Fruit fly (Drosophila melanogaster): ENCODE measurements around the gene vnc.

Gene vnc

DNA sequence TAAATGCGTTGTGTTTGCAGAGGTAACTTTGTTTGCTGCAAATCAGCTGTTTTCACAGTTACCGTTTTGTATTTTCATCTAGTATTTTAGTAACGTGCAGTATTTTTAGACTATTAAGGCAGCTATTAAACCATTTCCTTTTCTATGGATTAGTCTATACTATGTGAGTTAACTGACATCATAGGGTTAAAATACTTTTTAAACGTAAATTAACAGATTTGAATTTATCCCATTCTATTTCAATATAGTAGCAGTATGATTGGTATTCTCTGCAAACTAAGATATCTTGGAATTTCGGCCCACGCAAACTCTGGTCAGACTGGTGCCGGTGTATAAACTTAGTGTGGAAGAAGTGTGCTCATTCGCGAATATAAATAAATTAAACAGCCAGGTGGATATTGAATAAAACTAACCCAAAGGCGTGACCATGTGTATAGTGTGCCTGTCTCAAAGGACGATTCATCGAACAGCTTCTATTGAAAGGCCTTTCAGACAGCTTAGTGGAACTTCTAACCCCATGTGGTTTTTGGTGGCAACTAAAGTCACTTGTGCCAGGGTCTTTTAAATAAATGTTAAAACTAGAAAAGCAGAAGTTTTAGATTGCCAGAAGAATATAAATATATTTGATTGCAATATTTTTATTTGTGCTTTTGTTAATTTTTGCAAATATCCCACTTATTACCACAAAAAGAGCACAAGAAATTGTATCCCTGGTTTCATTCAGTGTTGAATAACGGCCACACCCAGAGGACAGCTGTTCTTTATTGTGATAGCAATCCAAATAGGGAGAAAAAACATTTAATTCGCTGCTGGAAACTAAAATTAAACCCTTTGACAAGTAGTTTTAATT, at the start of gene vnc, which contains the start of the genes CG6674 and CG42455:
Gene vnc (plus strand): TSS at position 306 of the 850 bp plus-strand sequence.
Gene CG6674 (minus strand): TSS at position 48 of the 850 bp plus-strand sequence.
Gene CG42455 (plus strand): TSS at position 306 of the 850 bp plus-strand sequence.
- TF ChIP-seq Mnt (GFP tag; optimal IDR thresholded peaks at IDR 0.05) (peak; percentile 39), bab1 (GFP tag; optimal IDR thresholded peaks at IDR 0.05) (peak; percentile 3), CG14711 (tag; optimal IDR thresholded peaks at IDR 0.05) (peak; percentile 13), cic (GFP tag; optimal IDR thresholded peaks at IDR 0.05) (no peak), kay (GFP tag; ENCODE audit: borderline replicate concordance) (peak; percentile 19), tj (GFP tag; optimal IDR thresholded peaks at IDR 0.05) (no peak), CG11617 (GFP tag; optimal IDR thresholded peaks at IDR 0.05) (no peak), CG1620 (GFP tag; optimal IDR thresholded peaks at IDR 0.05) (no peak), ovo (GFP tag; optimal IDR thresholded peaks at IDR 0.05) (no peak), CG33017 (tag; optimal IDR thresholded peaks at IDR 0.05) (peak; percentile 7), cnc (optimal IDR thresholded peaks at IDR 0.05) (no peak), Clk (GFP tag; optimal IDR thresholded peaks at IDR 0.05) (no peak), toe (GFP tag; optimal IDR thresholded peaks at IDR 0.05) (peak; percentile 8), Crg-1 (GFP tag; optimal IDR thresholded peaks at IDR 0.05) (peak; percentile 24), pad (GFP tag; optimal IDR thresholded peaks at IDR 0.05) (peak; percentile 39), CG7101 (tag; optimal IDR thresholded peaks at IDR 0.05) (peak; percentile 52), CG12768 (GFP tag; optimal IDR thresholded peaks at IDR 0.05) (peak; percentile 18), CG5204 (GFP tag; optimal IDR thresholded peaks at IDR 0.05) (peak; percentile 61), CG7045 (GFP tag; optimal IDR thresholded peaks at IDR 0.05) (peak; percentile 37), Hr96 (GFP tag; optimal IDR thresholded peaks at IDR 0.05) (peak; percentile 28)

DNA sequence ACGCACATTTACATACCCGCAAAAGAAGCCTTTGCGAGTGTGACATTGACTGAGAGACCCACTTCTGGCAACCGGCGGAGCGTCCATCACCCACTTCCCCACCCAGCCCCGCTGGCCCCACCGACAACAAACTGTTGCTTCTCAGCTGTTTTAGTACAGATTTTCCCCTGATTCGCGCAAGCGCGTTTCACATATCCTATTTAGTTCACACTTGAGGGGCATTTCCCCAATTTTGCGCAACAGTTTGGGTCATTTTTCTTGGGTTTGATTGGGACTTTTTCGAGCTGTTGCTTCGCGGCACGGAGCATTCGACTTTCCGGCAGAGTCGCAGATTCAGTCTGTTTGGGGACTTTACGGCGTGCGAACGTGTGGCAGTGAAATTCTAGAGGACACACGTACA, 44.9 kb upstream of the vnc start:
- TF ChIP-seq Crg-1 (GFP tag; optimal IDR thresholded peaks at IDR 0.05) = no peak
- peak; percentile 95 for TF ChIP-seq pad (GFP tag; optimal IDR thresholded peaks at IDR 0.05)
- no peak for TF ChIP-seq CG11617 (GFP tag; optimal IDR thresholded peaks at IDR 0.05)
- no peak for TF ChIP-seq CG5204 (GFP tag; optimal IDR thresholded peaks at IDR 0.05)
- TF ChIP-seq ovo (GFP tag; optimal IDR thresholded peaks at IDR 0.05) = no peak
- no peak for TF ChIP-seq tj (GFP tag; optimal IDR thresholded peaks at IDR 0.05)

DNA sequence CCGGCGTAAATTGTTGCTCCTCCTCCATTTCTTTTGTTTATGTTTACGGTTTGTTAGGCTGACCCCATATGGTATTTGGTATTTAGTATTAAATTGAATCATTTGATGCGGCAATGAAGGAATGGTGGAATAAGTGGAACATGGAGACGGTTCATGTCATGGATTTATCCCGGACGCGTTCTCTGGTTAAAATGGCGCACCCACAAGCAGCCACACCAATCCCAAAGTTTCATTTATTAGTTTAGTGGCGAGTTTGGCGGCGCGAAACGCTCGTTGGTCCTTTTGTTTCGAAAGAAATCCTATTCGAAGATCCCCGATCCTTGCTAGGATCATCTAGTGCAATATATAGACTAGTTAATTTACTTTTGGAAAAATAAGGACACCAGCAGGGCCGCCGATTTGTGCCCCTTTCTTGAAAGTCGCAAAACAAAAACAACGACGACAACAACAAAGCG, 3.8 kb upstream of the vnc start, which contains the start of the genes CG6685 and Dronc:
Gene CG6685 (minus strand): TSS at position 51 of the 455 bp plus-strand sequence.
Gene Dronc (plus strand): TSS at position 213 of the 455 bp plus-strand sequence.
- TF ChIP-seq pad (GFP tag; optimal IDR thresholded peaks at IDR 0.05) (peak; percentile 8), Mnt (GFP tag; optimal IDR thresholded peaks at IDR 0.05) (peak; percentile 3), CG7101 (tag; optimal IDR thresholded peaks at IDR 0.05) (peak; percentile 31), CG7045 (GFP tag; optimal IDR thresholded peaks at IDR 0.05) (no peak), bab1 (GFP tag; optimal IDR thresholded peaks at IDR 0.05) (peak; percentile 56)

DNA sequence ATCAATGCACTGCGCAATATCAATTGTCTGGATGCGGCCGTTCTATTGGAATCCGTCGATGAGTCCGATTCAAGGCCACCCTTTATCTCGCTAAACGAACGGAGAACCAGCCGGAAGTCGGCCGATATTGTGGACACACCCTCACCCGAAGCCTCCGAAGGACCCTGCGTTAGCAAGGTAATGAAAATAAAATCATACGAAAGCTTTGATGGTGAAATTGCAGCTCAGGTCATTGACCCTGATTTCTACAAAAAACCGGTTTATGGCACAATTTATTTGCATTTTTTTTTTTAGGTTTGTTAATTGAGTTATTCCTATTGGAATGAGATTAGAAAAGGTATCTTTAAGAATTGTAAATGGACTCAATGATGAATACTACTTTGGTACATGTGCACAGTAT, 3.0 kb upstream of the vnc start:
- no peak for TF ChIP-seq CG5204 (GFP tag; optimal IDR thresholded peaks at IDR 0.05)
- TF ChIP-seq toe (GFP tag; optimal IDR thresholded peaks at IDR 0.05) = no peak
- TF ChIP-seq CG7101 (tag; optimal IDR thresholded peaks at IDR 0.05) = no peak
- no peak for TF ChIP-seq CG1620 (GFP tag; optimal IDR thresholded peaks at IDR 0.05)
- no peak for TF ChIP-seq kay (GFP tag; ENCODE audit: borderline replicate concordance)
- no peak for TF ChIP-seq CG14711 (tag; optimal IDR thresholded peaks at IDR 0.05)
- no peak for TF ChIP-seq ovo (GFP tag; optimal IDR thresholded peaks at IDR 0.05)
- TF ChIP-seq tj (GFP tag; optimal IDR thresholded peaks at IDR 0.05) = no peak
- TF ChIP-seq CG11617 (GFP tag; optimal IDR thresholded peaks at IDR 0.05) = no peak
- TF ChIP-seq CG12768 (GFP tag; optimal IDR thresholded peaks at IDR 0.05) = no peak
- TF ChIP-seq cic (GFP tag; optimal IDR thresholded peaks at IDR 0.05) = no peak
- no peak for TF ChIP-seq cnc (optimal IDR thresholded peaks at IDR 0.05)
- no peak for TF ChIP-seq Mnt (GFP tag; optimal IDR thresholded peaks at IDR 0.05)
- TF ChIP-seq Clk (GFP tag; optimal IDR thresholded peaks at IDR 0.05) = no peak
- no peak for TF ChIP-seq Crg-1 (GFP tag; optimal IDR thresholded peaks at IDR 0.05)
- TF ChIP-seq CG7045 (GFP tag; optimal IDR thresholded peaks at IDR 0.05) = no peak

DNA sequence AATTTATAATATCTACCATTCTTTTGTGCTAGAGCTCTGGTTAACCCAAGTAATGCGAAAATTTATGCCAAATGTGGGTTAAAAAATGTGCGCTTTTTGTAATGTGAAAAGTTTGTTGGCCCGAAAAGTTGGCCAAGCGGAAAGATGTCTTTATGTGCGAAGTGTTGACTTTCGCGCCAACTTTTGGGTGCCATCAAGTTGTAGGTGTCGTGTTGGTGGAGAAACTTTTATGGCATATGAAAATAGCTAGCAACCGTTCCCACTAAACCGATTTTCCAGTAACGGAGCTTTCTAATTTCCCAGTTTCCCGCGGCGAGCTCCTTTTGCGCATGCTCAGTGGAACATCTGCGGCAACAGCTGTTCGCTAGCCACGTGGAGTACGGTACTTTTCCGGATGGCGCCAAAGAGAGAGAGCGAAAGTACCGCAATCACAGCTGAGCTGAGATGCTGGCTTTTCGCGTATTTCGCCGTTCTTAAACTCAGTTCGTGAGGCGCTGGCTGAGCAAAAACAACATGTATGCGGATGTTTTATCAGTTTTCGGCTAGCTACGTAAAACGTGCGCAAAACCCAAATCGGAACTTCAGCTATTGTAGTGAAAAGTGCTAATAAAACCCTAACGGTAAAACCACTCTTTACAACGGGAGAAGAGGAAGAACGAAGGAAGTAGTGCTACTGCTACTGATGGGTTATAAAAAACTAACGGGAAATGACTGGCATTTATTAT, 2.2 kb downstream of the vnc start, which contains the start of gene dpr6:
Gene dpr6 (plus strand): TSS at position 480 of the 725 bp plus-strand sequence.
- TF ChIP-seq Mnt (GFP tag; optimal IDR thresholded peaks at IDR 0.05) = peak; percentile 40
- peak; percentile 1 for TF ChIP-seq bab1 (GFP tag; optimal IDR thresholded peaks at IDR 0.05)
- TF ChIP-seq cnc (optimal IDR thresholded peaks at IDR 0.05) = no peak
- peak; percentile 58 for TF ChIP-seq ovo (GFP tag; optimal IDR thresholded peaks at IDR 0.05)
